Fruit fly (Drosophila melanogaster) whole organism: Measurements from ENCODE around the gene CG9521.

Experiments
- CG8478 ChIP-seq: fragments of >200 bp; optimal IDR thresholded peaks from 2 replicates; lab custom pipeline; 2018; ENCODE audit warnings: inconsistent platforms
- Dll ChIP-seq: fragments of >200 bp; optimal IDR thresholded peaks from 2 replicates; lab custom pipeline; 2017
- pan ChIP-seq: fragments of >200 bp; optimal IDR thresholded peaks from 2 replicates; lab custom pipeline; 2017
- psq ChIP-seq: fragments of >200 bp; optimal IDR thresholded peaks from 2 replicates; lab custom pipeline; 2017

DNA sequence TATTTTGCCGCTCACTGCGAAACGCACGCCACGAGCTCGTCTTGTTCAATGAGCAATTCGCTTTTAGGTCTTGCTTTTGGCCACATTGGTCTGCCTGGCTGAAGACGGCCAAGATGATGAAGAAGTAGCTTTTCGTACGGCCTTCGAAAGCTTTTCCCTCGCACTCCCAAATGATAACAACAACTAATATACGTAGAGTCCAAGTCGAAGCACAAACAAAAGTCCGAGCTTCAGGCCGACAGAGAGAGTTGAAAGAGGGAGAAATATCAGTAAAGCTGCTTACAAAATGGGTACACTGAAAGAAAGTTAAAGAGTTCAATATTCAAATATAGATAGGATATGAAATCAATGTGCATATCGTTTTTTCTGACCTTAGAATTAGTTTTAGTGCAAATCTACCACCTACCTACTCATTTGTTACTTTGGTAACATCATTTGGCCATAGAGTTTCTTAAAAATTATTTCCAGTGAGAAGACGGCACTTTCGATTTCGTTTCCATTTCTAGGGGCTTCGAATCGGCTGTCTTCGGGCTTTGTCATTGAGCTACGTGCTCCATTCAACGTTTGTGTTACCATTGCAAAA, 29.6 kb upstream of the CG9521 start, which contains the start of the genes CG45064 and CG45065:
- TF ChIP-seq CG8478 (lab: Kevin White, UChicago) (no peak), pan (no peak), Dll (lab: Kevin White, UChicago) (no peak), psq (lab: Kevin White, UChicago) (no peak)
